Fruit fly (Drosophila melanogaster): Measurements from ENCODE around the gene CG11134.

DNA sequence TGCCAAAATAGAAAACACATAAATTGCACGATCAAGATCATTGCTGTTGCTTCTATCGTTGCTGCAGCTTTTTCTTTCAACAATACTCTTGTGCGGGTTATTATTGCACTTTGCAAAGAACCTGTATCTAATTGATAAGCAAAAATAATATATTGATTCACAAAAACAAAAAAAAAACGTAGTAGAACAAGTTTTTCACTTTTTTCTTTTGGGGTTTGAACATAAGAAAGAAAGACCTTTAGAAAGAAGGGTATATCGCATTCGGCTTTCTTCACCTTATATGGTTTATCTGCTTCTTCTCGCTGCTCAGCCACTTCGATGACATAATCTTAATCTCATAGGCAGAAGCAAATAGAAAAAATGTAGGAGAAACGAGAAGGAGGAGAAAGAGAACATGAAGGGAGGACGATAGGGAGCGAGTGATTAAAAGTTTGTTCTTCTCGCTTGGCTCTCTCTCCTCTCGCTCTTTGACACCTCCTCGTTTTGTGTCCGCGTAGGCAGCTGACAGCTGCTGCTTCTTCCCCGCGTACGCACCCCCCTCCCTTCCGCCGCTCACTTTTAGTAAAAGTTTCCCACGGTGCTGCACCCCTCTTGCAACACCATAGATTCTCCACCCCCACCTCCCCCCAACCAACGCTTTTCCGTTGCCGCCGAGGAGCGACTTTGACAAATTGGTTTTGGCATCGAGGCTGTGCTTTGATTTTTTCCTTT lies 38.9 kb upstream of the CG11134 start:
- TF ChIP-seq CG8478 (optimal IDR thresholded peaks at IDR 0.05) (no peak), CTCF (optimal IDR thresholded peaks at IDR 0.05) (no peak)

All from S2 (cell line).